Worm (Caenorhabditis elegans) whole organism, midembryonic: ENCODE measurements around the gene cpt-5.

Source experiments
- T22C8.4 ChIP-seq: fragments of 200-800 bp; sonication (Bioruptor generic); IDR thresholded peaks from 2 replicates; pipeline ENCODE4 v1.3.6; 2022; ENCODE audit warnings: missing genetic modification characterization, missing compliant biosample characterization
- cog-1 ChIP-seq: sonication (generic microtip); optimal IDR thresholded peaks from 2 replicates; lab custom pipeline; 2016; ENCODE audit warnings: missing genetic modification characterization, missing compliant biosample characterization
- flt-1 ChIP-seq: fragments of 200-800 bp; sonication (Bioruptor generic); IDR thresholded peaks from 2 replicates; pipeline ENCODE4 v1.3.6; 2022; ENCODE audit warnings: missing genetic modification characterization, missing compliant biosample characterization
- klf-2 ChIP-seq: fragments of 200-800 bp; sonication (Bioruptor generic); conservative IDR thresholded peaks from 2 replicates; pipeline ENCODE4 v1.3.6; 2022; ENCODE audit warnings: missing genetic modification reagents, missing genetic modification characterization, missing compliant biosample characterization
- med-1 ChIP-seq: sonication (generic microtip); optimal IDR thresholded peaks from 2 replicates; lab custom pipeline; 2017; ENCODE audit warnings: missing genetic modification characterization, mild to moderate bottlenecking, missing compliant biosample characterization, antibody characterized with exemption, missing genetic modification reagents; ENCODE audit not compliant: insufficient read depth
- ref-1 ChIP-seq: fragments of 200-800 bp; sonication (Bioruptor generic); conservative IDR thresholded peaks from 2 replicates; pipeline ENCODE4 v1.3.6; 2022; ENCODE audit warnings: missing genetic modification reagents, missing genetic modification characterization, missing compliant biosample characterization
- tab-1 ChIP-seq: fragments of 200-800 bp; sonication (Bioruptor generic); IDR thresholded peaks from 2 replicates; pipeline ENCODE4 v1.3.6; 2022; ENCODE audit warnings: missing genetic modification characterization, missing compliant biosample characterization
- ztf-23 ChIP-seq: fragments of 200-800 bp; sonication (Bioruptor generic); IDR thresholded peaks from 2 replicates; pipeline ENCODE4 v1.3.6; 2022; ENCODE audit warnings: missing genetic modification reagents, missing genetic modification characterization, missing compliant biosample characterization
- ztf-29 ChIP-seq: fragments of 200-800 bp; sonication (Bioruptor generic); IDR thresholded peaks from 2 replicates; pipeline ENCODE4 v1.3.6; 2022; ENCODE audit warnings: missing genetic modification reagents, missing genetic modification characterization, missing compliant biosample characterization

cpt-5 gene

ce11 chrV:13872895-13873294 lies at the start of gene cpt-5:
Gene cpt-5 (plus strand): TSS chrV:13873195.
- no peak for TF ChIP-seq ztf-29 (GFP tag; lab: Robert Waterston, UW)
- no peak for TF ChIP-seq flt-1 (GFP tag; lab: Robert Waterston, UW)
- no peak for TF ChIP-seq T22C8.4
- TF ChIP-seq ref-1 (GFP tag; lab: Robert Waterston, UW), result no peak
- no peak for TF ChIP-seq klf-2 (GFP tag; lab: Robert Waterston, UW)
- no peak for TF ChIP-seq cog-1
- no peak for TF ChIP-seq ztf-23 (GFP tag; lab: Robert Waterston, UW)
- no peak for TF ChIP-seq med-1
- no peak for TF ChIP-seq tab-1

DNA sequence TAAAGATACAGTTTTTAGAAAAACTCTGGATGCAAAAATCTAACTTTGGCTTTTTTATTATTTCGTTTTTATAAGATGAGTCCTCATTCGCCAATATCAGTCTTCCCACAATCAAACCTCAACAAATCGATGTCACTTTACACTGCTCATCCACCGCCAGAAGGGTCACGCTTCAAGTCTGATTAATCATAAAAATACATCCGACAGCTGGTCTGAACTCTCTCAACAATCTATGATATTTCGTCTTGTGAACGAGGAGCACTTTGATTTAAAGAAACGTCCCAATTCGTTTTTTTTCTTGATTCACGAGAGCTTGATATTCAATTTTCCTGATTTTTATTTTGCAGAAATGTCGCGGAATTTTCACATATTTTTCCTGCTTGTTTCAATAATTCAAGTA lies 45.1 kb upstream of the cpt-5 start, which contains the start of gene nrf-5:
nrf-5 (plus strand) TSS at position 348 of the 400 bp plus-strand sequence.
- TF ChIP-seq ztf-23 (GFP tag; lab: Robert Waterston, UW) (no peak), flt-1 (GFP tag; lab: Robert Waterston, UW) (no peak), med-1 (no peak), T22C8.4 (no peak), tab-1 (no peak), ref-1 (GFP tag; lab: Robert Waterston, UW) (no peak), ztf-29 (GFP tag; lab: Robert Waterston, UW) (no peak), cog-1 (no peak), klf-2 (GFP tag; lab: Robert Waterston, UW) (no peak)

DNA sequence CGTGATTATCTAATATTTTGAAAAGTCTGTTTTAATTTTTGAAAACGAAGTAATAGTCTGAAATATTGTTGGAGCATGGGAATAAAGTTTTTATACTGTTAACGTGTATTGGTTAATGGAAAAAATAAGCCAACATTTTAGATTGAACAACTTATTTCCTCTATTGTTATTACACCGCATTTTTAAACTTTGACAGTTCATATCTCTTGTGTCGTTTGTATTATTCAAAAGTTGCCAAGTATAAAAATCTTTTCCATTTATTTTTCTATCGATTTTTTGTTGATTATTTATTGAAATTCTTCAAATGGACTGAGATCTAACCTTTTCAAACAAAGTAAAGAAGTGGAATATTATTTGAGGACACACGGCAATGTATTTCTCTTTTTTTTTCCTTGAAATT lies 42.2 kb upstream of the cpt-5 start, which contains the start of gene str-165:
str-165 (plus strand) TSS at position 301 of the 400 bp plus-strand sequence.
- TF ChIP-seq med-1 (no peak), cog-1 (no peak), klf-2 (GFP tag; lab: Robert Waterston, UW) (no peak), ztf-29 (GFP tag; lab: Robert Waterston, UW) (no peak), ztf-23 (GFP tag; lab: Robert Waterston, UW) (no peak), T22C8.4 (no peak), flt-1 (GFP tag; lab: Robert Waterston, UW) (no peak), tab-1 (no peak), ref-1 (GFP tag; lab: Robert Waterston, UW) (no peak)

DNA sequence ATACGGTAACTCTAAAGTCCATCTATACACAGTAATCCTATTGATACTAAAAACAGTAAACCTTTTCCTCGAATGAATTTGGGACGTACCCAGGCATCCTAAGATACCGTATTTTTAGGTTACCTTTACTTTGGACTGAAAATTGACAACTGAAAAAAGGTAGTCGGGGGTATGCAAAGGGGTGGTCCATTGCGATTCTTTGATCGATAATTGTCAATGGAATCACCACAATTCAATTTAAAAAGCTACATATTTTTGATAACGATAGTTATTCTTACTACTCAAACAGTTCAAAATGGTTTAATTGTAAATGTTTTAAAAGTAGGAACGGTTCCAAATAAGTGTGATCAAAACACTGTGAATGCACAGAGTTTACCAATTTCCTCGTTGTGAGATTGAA lies 39.0 kb upstream of the cpt-5 start, which contains the start of gene srx-129:
srx-129 (plus strand) TSS at position 301 of the 400 bp plus-strand sequence.
- TF ChIP-seq flt-1 (GFP tag; lab: Robert Waterston, UW) (no peak), tab-1 (no peak), klf-2 (GFP tag; lab: Robert Waterston, UW) (no peak), ztf-23 (GFP tag; lab: Robert Waterston, UW) (no peak), cog-1 (no peak), ref-1 (GFP tag; lab: Robert Waterston, UW) (no peak), med-1 (no peak)

- TF ChIP-seq flt-1 (GFP tag; lab: Robert Waterston, UW), result no peak
- TF ChIP-seq tab-1, result no peak
- TF ChIP-seq ztf-23 (GFP tag; lab: Robert Waterston, UW), result no peak
- no peak for TF ChIP-seq ref-1 (GFP tag; lab: Robert Waterston, UW)
- no peak for TF ChIP-seq T22C8.4
- TF ChIP-seq med-1, result no peak
- TF ChIP-seq cog-1, result no peak
- TF ChIP-seq klf-2 (GFP tag; lab: Robert Waterston, UW), result no peak
- TF ChIP-seq ztf-29 (GFP tag; lab: Robert Waterston, UW), result no peak
These were observed 35.8 kb upstream of the cpt-5 start, which contains the start of gene srx-128 for ce11 chrV:13837173-13837572. Gene srx-128 (plus strand): TSS chrV:13837473.

- TF ChIP-seq cog-1 (no peak), flt-1 (GFP tag; lab: Robert Waterston, UW) (no peak), tab-1 (no peak), T22C8.4 (no peak), klf-2 (GFP tag; lab: Robert Waterston, UW) (no peak), ref-1 (GFP tag; lab: Robert Waterston, UW) (no peak), ztf-29 (GFP tag; lab: Robert Waterston, UW) (no peak), ztf-23 (GFP tag; lab: Robert Waterston, UW) (no peak), med-1 (no peak)
These were observed 33.6 kb upstream of the cpt-5 start, which contains the start of gene F55B12.10 for ce11 chrV:13839433-13839832. Gene F55B12.10 (plus strand): TSS chrV:13839733.

ce11 chrV:13840909-13841308 lies 32.1 kb upstream of the cpt-5 start, which contains the start of gene srx-17:
Gene srx-17 (plus strand): TSS chrV:13841209.
- TF ChIP-seq tab-1 (no peak), cog-1 (no peak), med-1 (no peak), klf-2 (GFP tag; lab: Robert Waterston, UW) (no peak), ztf-23 (GFP tag; lab: Robert Waterston, UW) (no peak), ztf-29 (GFP tag; lab: Robert Waterston, UW) (no peak), flt-1 (GFP tag; lab: Robert Waterston, UW) (no peak), ref-1 (GFP tag; lab: Robert Waterston, UW) (no peak), T22C8.4 (no peak)

ce11 chrV:13843147-13843546 lies 29.8 kb upstream of the cpt-5 start, which contains the start of gene srx-130:
Gene srx-130 (plus strand): TSS chrV:13843447.
- TF ChIP-seq ztf-23 (GFP tag; lab: Robert Waterston, UW) (no peak), med-1 (no peak), ref-1 (GFP tag; lab: Robert Waterston, UW) (no peak), klf-2 (GFP tag; lab: Robert Waterston, UW) (no peak), tab-1 (no peak), T22C8.4 (no peak), flt-1 (GFP tag; lab: Robert Waterston, UW) (no peak), ztf-29 (GFP tag; lab: Robert Waterston, UW) (no peak), cog-1 (no peak)

DNA sequence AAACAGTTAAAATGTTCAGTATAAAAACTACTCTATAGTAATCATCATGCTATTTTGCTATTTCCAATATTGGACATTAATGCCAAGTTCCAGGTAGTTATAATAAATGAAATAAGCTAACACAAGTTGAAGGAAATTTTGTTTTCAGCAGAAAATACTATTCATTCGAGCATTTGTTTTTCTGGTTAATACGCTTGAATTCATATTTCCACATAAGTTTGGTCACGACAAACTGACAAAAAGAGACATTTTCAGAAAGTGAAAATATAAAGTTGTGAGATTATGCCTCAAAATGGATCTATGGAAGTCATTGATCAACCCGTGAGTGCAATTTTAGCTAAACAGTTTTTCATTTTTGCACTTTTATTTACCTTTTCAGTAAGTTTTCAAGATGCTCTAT lies 27.9 kb upstream of the cpt-5 start, which contains the start of gene srx-131:
srx-131 (plus strand) TSS at position 301 of the 400 bp plus-strand sequence.
- TF ChIP-seq ztf-29 (GFP tag; lab: Robert Waterston, UW) (no peak), klf-2 (GFP tag; lab: Robert Waterston, UW) (no peak), flt-1 (GFP tag; lab: Robert Waterston, UW) (no peak), med-1 (no peak)

DNA sequence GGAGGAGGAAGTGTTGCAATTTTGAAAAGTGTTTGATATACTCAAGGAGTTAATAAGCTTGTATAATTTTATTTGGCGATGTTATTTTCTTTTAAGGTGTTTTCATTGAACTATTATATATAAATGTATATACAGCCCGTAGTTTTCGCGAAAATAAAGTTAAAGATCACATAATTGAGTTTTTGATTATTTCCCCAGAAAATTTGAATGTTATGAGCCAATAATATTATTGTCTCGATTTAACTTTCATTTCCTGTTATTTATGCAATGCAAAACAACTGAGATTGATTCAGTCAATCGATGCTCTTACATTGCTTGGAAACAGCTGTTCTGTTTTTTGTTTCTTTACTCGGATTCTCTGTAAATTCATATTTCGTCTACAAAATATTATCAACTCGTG lies 24.6 kb upstream of the cpt-5 start, which contains the start of gene srx-133:
srx-133 (plus strand) TSS at position 301 of the 400 bp plus-strand sequence.
- no peak for TF ChIP-seq ztf-29 (GFP tag; lab: Robert Waterston, UW)
